Fruit fly (Drosophila melanogaster): ENCODE measurements around the gene CG31676.

- TF ChIP-seq Mnt (GFP tag; optimal IDR thresholded peaks at IDR 0.05) = peak; percentile 47
- TF ChIP-seq kay (GFP tag; ENCODE audit: borderline replicate concordance) = peak; percentile 97
- TF ChIP-seq cnc (optimal IDR thresholded peaks at IDR 0.05) = no peak
- peak; percentile 51 for TF ChIP-seq cic (GFP tag; optimal IDR thresholded peaks at IDR 0.05)
- no peak for TF ChIP-seq CG14711 (tag; optimal IDR thresholded peaks at IDR 0.05)
- TF ChIP-seq CG11617 (GFP tag; optimal IDR thresholded peaks at IDR 0.05) = no peak
Observed at dm6 chr2L:20822489-20823195, 17.9 kb upstream of the CG31676 start, which contains the start of gene CG9331.
